Fruit fly (Drosophila melanogaster) whole organism, embryonic: Measurements from ENCODE around the gene CG32706.
A peak's percentile ranks its signal among the peaks of the same experiment; 100 is the strongest.

Source experiments
- ATbp ChIP-seq: fragments of 200-800 bp; sonication (Bioruptor generic); optimal IDR thresholded peaks from 2 replicates; lab custom pipeline; 2017; ENCODE audit warnings: missing biosample characterization, mild to moderate bottlenecking, missing genetic modification characterization, missing genetic modification reagents
- Adf1 ChIP-seq: fragments of 200-800 bp; sonication (Bioruptor generic); IDR thresholded peaks from 2 replicates; pipeline ENCODE4 v1.3.6; 2022; ENCODE audit warnings: missing biosample characterization, missing genetic modification characterization
- B-H2 ChIP-seq: fragments of 200-800 bp; sonication (Bioruptor generic); optimal IDR thresholded peaks from 2 replicates; lab custom pipeline; 2018; ENCODE audit warnings: missing biosample characterization, mild to moderate bottlenecking, missing genetic modification characterization
- CG10959 ChIP-seq: fragments of 200-800 bp; sonication (Bioruptor generic); IDR thresholded peaks from 2 replicates; pipeline ENCODE4 v1.3.6; 2022; ENCODE audit warnings: missing biosample characterization, missing genetic modification characterization
- CG11247 ChIP-seq: fragments of 200-800 bp; sonication (Bioruptor generic); IDR thresholded peaks from 2 replicates; pipeline ENCODE4 v1.3.6; 2022; ENCODE audit warnings: missing biosample characterization, missing genetic modification characterization
- CG11696 ChIP-seq: fragments of 200-800 bp; sonication (Bioruptor generic); IDR thresholded peaks from 2 replicates; pipeline ENCODE4 v1.3.6; 2022; ENCODE audit warnings: missing biosample characterization, missing genetic modification characterization
- CG12744 ChIP-seq: fragments of 200-800 bp; sonication (Bioruptor generic); optimal IDR thresholded peaks from 2 replicates; lab custom pipeline; 2016; ENCODE audit warnings: missing biosample characterization, missing genetic modification characterization
- CG13424 ChIP-seq: fragments of 200-800 bp; sonication (Bioruptor generic); optimal IDR thresholded peaks from 2 replicates; lab custom pipeline; 2019; ENCODE audit warnings: missing biosample characterization, mild to moderate bottlenecking, missing genetic modification characterization, moderate library complexity
- CG13624 ChIP-seq: fragments of 200-800 bp; sonication (Bioruptor generic); optimal IDR thresholded peaks from 2 replicates; lab custom pipeline; 2016; ENCODE audit warnings: missing biosample characterization, missing genetic modification characterization
- CG1529 ChIP-seq: fragments of 200-800 bp; sonication (Bioruptor generic); optimal IDR thresholded peaks from 3 replicates; lab custom pipeline; 2018; ENCODE audit warnings: missing biosample characterization, missing genetic modification characterization
- CG15696 ChIP-seq: fragments of 200-800 bp; sonication (Bioruptor generic); optimal IDR thresholded peaks from 2 replicates; lab custom pipeline; 2019; ENCODE audit warnings: missing biosample characterization, mild to moderate bottlenecking, missing genetic modification characterization, moderate library complexity
- CG18262 ChIP-seq: fragments of 200-800 bp; optimal IDR thresholded peaks from 3 replicates; lab custom pipeline; 2019; ENCODE audit warnings: missing biosample characterization, mild to moderate bottlenecking, missing genetic modification characterization, moderate library complexity
- CG2202 ChIP-seq: fragments of 200-800 bp; sonication (Bioruptor generic); optimal IDR thresholded peaks from 2 replicates; lab custom pipeline; 2018; ENCODE audit warnings: missing biosample characterization, mild to moderate bottlenecking, missing genetic modification characterization
- CG31224 ChIP-seq: fragments of 200-800 bp; sonication (Bioruptor generic); IDR thresholded peaks from 2 replicates; pipeline ENCODE4 v1.3.6; 2022; ENCODE audit warnings: missing biosample characterization, missing genetic modification characterization
- CG32767 ChIP-seq: fragments of 200-800 bp; sonication (Bioruptor generic); IDR thresholded peaks from 2 replicates; pipeline ENCODE4 v1.3.6; 2022; ENCODE audit warnings: missing biosample characterization, missing genetic modification characterization
- CG4360 ChIP-seq: fragments of 200-800 bp; sonication (Bioruptor generic); IDR thresholded peaks from 2 replicates; pipeline ENCODE4 v1.3.6; 2022; ENCODE audit warnings: missing biosample characterization, missing genetic modification characterization
- CG7357 ChIP-seq: fragments of 200-800 bp; sonication (Bioruptor generic); IDR thresholded peaks from 3 replicates; pipeline ENCODE4 v1.3.6; 2022; ENCODE audit warnings: missing biosample characterization, missing genetic modification characterization
- CG7928 ChIP-seq: fragments of 200-800 bp; sonication (Bioruptor generic); optimal IDR thresholded peaks from 2 replicates; lab custom pipeline; 2017; ENCODE audit warnings: missing biosample characterization, mild to moderate bottlenecking, missing genetic modification characterization
- CHES-1-like ChIP-seq: fragments of 200-800 bp; sonication (Bioruptor generic); optimal IDR thresholded peaks from 2 replicates; lab custom pipeline; 2016; ENCODE audit warnings: missing biosample characterization, missing genetic modification characterization
- CTCF ChIP-seq: fragments of 200-800 bp; sonication (Bioruptor generic); optimal IDR thresholded peaks from 2 replicates; lab custom pipeline; 2017; ENCODE audit warnings: missing biosample characterization, mild to moderate bottlenecking, missing genetic modification characterization, moderate library complexity
- D19B ChIP-seq: fragments of 200-800 bp; sonication (Bioruptor generic); optimal IDR thresholded peaks from 2 replicates; lab custom pipeline; 2017; ENCODE audit warnings: missing biosample characterization, mild to moderate bottlenecking, missing genetic modification characterization
- Deaf1 ChIP-seq: fragments of 200-800 bp; optimal IDR thresholded peaks from 3 replicates; lab custom pipeline; 2019; ENCODE audit warnings: missing biosample characterization, mild to moderate bottlenecking, missing genetic modification characterization, moderate library complexity
- Dp ChIP-seq: fragments of 200-800 bp; sonication (Bioruptor generic); optimal IDR thresholded peaks from 2 replicates; lab custom pipeline; 2018; ENCODE audit warnings: missing biosample characterization, mild to moderate bottlenecking, missing genetic modification characterization, moderate library complexity
- Elba2 ChIP-seq: fragments of 200-800 bp; sonication (Bioruptor generic); optimal IDR thresholded peaks from 3 replicates; lab custom pipeline; 2016; ENCODE audit warnings: missing biosample characterization, missing genetic modification characterization
- Fer3 ChIP-seq: fragments of 200-800 bp; sonication (Bioruptor generic); optimal IDR thresholded peaks from 2 replicates; lab custom pipeline; 2018; ENCODE audit warnings: missing biosample characterization, mild to moderate bottlenecking, missing genetic modification characterization, moderate library complexity
- Gsc ChIP-seq: fragments of 200-800 bp; sonication (Bioruptor generic); IDR thresholded peaks from 2 replicates; pipeline ENCODE4 v1.3.6; 2022; ENCODE audit warnings: missing biosample characterization, missing genetic modification characterization
- HLH3B ChIP-seq: fragments of 200-800 bp; sonication (Bioruptor generic); IDR thresholded peaks from 2 replicates; pipeline ENCODE4 v1.3.6; 2022; ENCODE audit warnings: missing biosample characterization, missing genetic modification characterization
- HLH54F ChIP-seq: fragments of 200-800 bp; sonication (Bioruptor generic); optimal IDR thresholded peaks from 3 replicates; lab custom pipeline; 2016; ENCODE audit warnings: missing biosample characterization, missing genetic modification characterization
- HmgZ ChIP-seq: fragments of 200-800 bp; sonication (Bioruptor generic); optimal IDR thresholded peaks from 2 replicates; lab custom pipeline; 2018; ENCODE audit warnings: missing biosample characterization, mild to moderate bottlenecking, missing genetic modification characterization
- Optix ChIP-seq: fragments of 200-800 bp; sonication (Bioruptor generic); IDR thresholded peaks from 3 replicates; pipeline ENCODE4 v1.3.6; 2022; ENCODE audit warnings: missing biosample characterization, missing genetic modification characterization
- Pdp1 ChIP-seq, 2 experiments: fragments of 200-800 bp; sonication (Bioruptor generic); optimal IDR thresholded peaks; 3 replicates each; lab custom pipeline; 2016; ENCODE audit warnings: missing biosample characterization in 2 of 2, missing genetic modification characterization in 2 of 2, mild to moderate bottlenecking in 1 of 2, moderate library complexity in 1 of 2
- Six4 ChIP-seq: fragments of 200-800 bp; sonication (Bioruptor generic); optimal IDR thresholded peaks from 2 replicates; lab custom pipeline; 2016; ENCODE audit warnings: missing biosample characterization, missing genetic modification characterization
- Sox100B ChIP-seq: fragments of 200-800 bp; sonication (Bioruptor generic); optimal IDR thresholded peaks from 3 replicates; lab custom pipeline; 2018; ENCODE audit warnings: missing biosample characterization, mild to moderate bottlenecking, missing genetic modification characterization
- Sox102F ChIP-seq: fragments of 200-800 bp; sonication (Bioruptor generic); optimal IDR thresholded peaks from 2 replicates; lab custom pipeline; 2018; ENCODE audit warnings: missing biosample characterization, mild to moderate bottlenecking, missing genetic modification characterization, moderate library complexity
- Stat92E ChIP-seq, 3 experiments: fragments of >200 bp in 2 of 3; fragments of 200-800 bp in 1 of 3; sonication (Bioruptor generic) in 1 of 3; optimal IDR thresholded peaks; 2 replicates each; lab custom pipeline; 2017 to 2019; ENCODE audit warnings: missing biosample characterization in 3 of 3, missing genetic modification characterization in 3 of 3, mild to moderate bottlenecking in 1 of 3, moderate library complexity in 1 of 3
- Taf1 ChIP-seq: fragments of 200-800 bp; sonication (Bioruptor generic); IDR thresholded peaks from 2 replicates; pipeline ENCODE4 v1.3.6; 2022; ENCODE audit warnings: missing biosample characterization, missing genetic modification characterization
- Xbp1 ChIP-seq: fragments of 200-800 bp; sonication (Bioruptor generic); optimal IDR thresholded peaks from 3 replicates; lab custom pipeline; 2016; ENCODE audit warnings: missing biosample characterization, mild to moderate bottlenecking, missing genetic modification characterization
- bowl ChIP-seq: fragments of 200-800 bp; sonication (Bioruptor generic); IDR thresholded peaks from 2 replicates; pipeline ENCODE4 v1.3.6; 2022; ENCODE audit warnings: missing biosample characterization, missing genetic modification characterization
- chn ChIP-seq: fragments of 200-800 bp; sonication (Bioruptor generic); optimal IDR thresholded peaks from 2 replicates; lab custom pipeline; 2016; ENCODE audit warnings: missing biosample characterization, missing genetic modification characterization
- da ChIP-seq: fragments of 200-800 bp; sonication (Bioruptor generic); optimal IDR thresholded peaks from 2 replicates; lab custom pipeline; 2016; ENCODE audit warnings: missing biosample characterization, missing genetic modification characterization
- dmrt99B ChIP-seq: fragments of 200-800 bp; sonication (Bioruptor generic); optimal IDR thresholded peaks from 2 replicates; lab custom pipeline; 2018; ENCODE audit warnings: missing biosample characterization, mild to moderate bottlenecking, missing genetic modification characterization, moderate library complexity
- kni ChIP-seq: fragments of 200-800 bp; sonication (Bioruptor generic); optimal IDR thresholded peaks from 3 replicates; lab custom pipeline; 2017; ENCODE audit warnings: mild to moderate bottlenecking, missing biosample characterization, missing genetic modification reagents, missing genetic modification characterization
- lbe ChIP-seq: fragments of 200-800 bp; sonication (Bioruptor generic); optimal IDR thresholded peaks from 2 replicates; lab custom pipeline; 2016; ENCODE audit warnings: missing biosample characterization, mild to moderate bottlenecking, missing genetic modification characterization
- salm ChIP-seq: fragments of 200-800 bp; sonication (Bioruptor generic); optimal IDR thresholded peaks from 2 replicates; lab custom pipeline; 2018; ENCODE audit warnings: missing biosample characterization, mild to moderate bottlenecking, missing genetic modification characterization
- schlank ChIP-seq: fragments of 200-800 bp; sonication (Bioruptor generic); optimal IDR thresholded peaks from 2 replicates; lab custom pipeline; 2018; ENCODE audit warnings: missing biosample characterization, mild to moderate bottlenecking, missing genetic modification characterization
- sens ChIP-seq: fragments of 200-800 bp; sonication (Bioruptor generic); peaks from one replicate; lab custom pipeline; 2016; ENCODE audit warnings: missing biosample characterization, missing genetic modification characterization
- seq ChIP-seq: fragments of 200-800 bp; sonication (Bioruptor generic); IDR thresholded peaks from 2 replicates; pipeline ENCODE4 v1.3.6; 2022; ENCODE audit warnings: missing biosample characterization, missing genetic modification characterization
- sisA ChIP-seq: fragments of 200-800 bp; sonication (Bioruptor generic); IDR thresholded peaks from 2 replicates; pipeline ENCODE4 v1.3.6; 2022; ENCODE audit warnings: missing biosample characterization, missing genetic modification characterization
- toy ChIP-seq: fragments of 200-800 bp; sonication (Bioruptor generic); IDR thresholded peaks from 2 replicates; pipeline ENCODE4 v1.3.6; 2022; ENCODE audit warnings: missing biosample characterization, missing genetic modification characterization
- unpg ChIP-seq: fragments of 200-800 bp; sonication (Bioruptor generic); optimal IDR thresholded peaks from 3 replicates; lab custom pipeline; 2018; ENCODE audit warnings: missing biosample characterization, mild to moderate bottlenecking, missing genetic modification characterization, moderate library complexity
- usp ChIP-seq: fragments of >200 bp; optimal IDR thresholded peaks from 2 replicates; lab custom pipeline; 2017; ENCODE audit warnings: missing biosample characterization, missing genetic modification characterization
- zf30C ChIP-seq: fragments of 200-800 bp; sonication (Bioruptor generic); optimal IDR thresholded peaks from 3 replicates; lab custom pipeline; 2018; ENCODE audit warnings: missing biosample characterization, mild to moderate bottlenecking, missing genetic modification characterization

CG32706 gene

DNA sequence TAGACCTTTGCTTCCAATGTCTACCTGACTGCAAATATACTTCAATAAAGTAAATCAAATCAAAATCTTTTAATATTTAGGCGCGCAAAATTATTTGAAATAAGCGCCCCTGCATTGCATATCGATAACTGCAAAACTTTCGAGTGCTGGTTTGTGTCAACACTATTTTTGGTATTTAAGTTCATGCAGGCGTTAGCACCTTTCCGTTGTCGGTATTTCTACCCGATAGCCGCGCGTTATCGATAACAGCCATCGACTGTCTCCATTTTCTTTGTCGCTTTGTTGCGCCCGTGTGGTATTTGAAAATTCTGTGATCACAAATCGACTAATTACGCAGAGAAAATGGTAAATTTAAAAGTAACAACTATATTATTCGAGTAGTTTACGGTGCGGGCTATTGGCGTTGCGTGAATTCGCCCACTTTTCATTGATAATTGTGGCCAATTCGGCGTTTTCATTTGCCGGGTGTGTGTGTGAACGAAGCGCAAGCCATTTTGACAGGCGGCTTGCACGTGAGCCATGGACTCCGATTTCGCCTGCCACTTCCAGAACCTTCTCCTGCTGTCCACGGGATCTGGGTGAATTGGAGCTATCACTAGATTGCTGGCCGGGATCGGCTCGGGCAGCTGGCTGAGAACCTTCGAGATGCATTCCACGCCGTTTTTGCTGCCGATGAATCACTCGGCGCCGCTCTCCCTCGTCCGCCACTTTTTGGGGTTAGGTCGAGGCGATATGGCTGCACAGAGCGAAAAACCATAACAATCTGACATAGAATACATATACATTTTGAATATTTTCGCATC is 2.5 kb downstream of the CG32706 start, which contains the start of gene CCT2 (continued):
- TF ChIP-seq dmrt99B (tag; lab: Kevin White, UChicago) (no peak), CG7928 (GFP tag; lab: Kevin White, UChicago) (no peak), Dp (GFP tag; lab: Kevin White, UChicago) (peak; percentile 87), da (GFP tag; lab: Kevin White, UChicago) (no peak), CG7357 (GFP tag; lab: Robert Waterston, UW) (no peak), CG10959 (GFP tag; lab: Robert Waterston, UW) (no peak), CG11696 (GFP tag; lab: Robert Waterston, UW) (no peak), CG13424 (tag; lab: Kevin White, UChicago) (no peak), chn (GFP tag; lab: Kevin White, UChicago) (no peak), kni (GFP tag; lab: Kevin White, UChicago) (no peak), usp (no peak), Gsc (GFP tag; lab: Robert Waterston, UW) (no peak), sens (peak; percentile 80), Fer3 (tag; lab: Kevin White, UChicago) (no peak), sisA (no peak), ATbp (GFP tag; lab: Kevin White, UChicago) (no peak), CHES-1-like (GFP tag; lab: Kevin White, UChicago) (no peak), Optix (no peak), Sox102F (GFP tag; lab: Kevin White, UChicago) (no peak), bowl (GFP tag; lab: Robert Waterston, UW) (no peak), Sox100B (GFP tag; lab: Kevin White, UChicago) (no peak), CG31224 (GFP tag; lab: Robert Waterston, UW) (no peak), Six4 (GFP tag; lab: Kevin White, UChicago) (no peak), Pdp1 (GFP tag; optimal IDR thresholded peaks at IDR 0.05; lab: Kevin White, UChicago) (no peak), B-H2 (no peak), Deaf1 (no peak), zf30C (GFP tag; lab: Kevin White, UChicago) (peak; percentile 48), Adf1 (GFP tag; lab: Robert Waterston, UW) (no peak), Xbp1 (no peak), CG18262 (tag; lab: Kevin White, UChicago) (no peak), lbe (GFP tag; lab: Kevin White, UChicago) (no peak), salm (tag; lab: Kevin White, UChicago) (no peak), CG11247 (GFP tag; lab: Robert Waterston, UW) (no peak), Elba2 (GFP tag; lab: Kevin White, UChicago) (no peak), seq (GFP tag; lab: Robert Waterston, UW) (no peak), HLH3B (GFP tag; lab: Robert Waterston, UW) (no peak), CG1529 (GFP tag; lab: Kevin White, UChicago) (no peak), toy (GFP tag; lab: Robert Waterston, UW) (no peak), schlank (tag; lab: Kevin White, UChicago) (no peak), CTCF (GFP tag; lab: Kevin White, UChicago) (peak; percentile 0), CG13624 (no peak), unpg (GFP tag; lab: Kevin White, UChicago) (no peak), Stat92E (GFP tag; optimal IDR thresholded peaks at IDR 0.05; lab: Kevin White, UChicago) (no peak), CG32767 (GFP tag; lab: Robert Waterston, UW) (no peak), Taf1 (GFP tag; lab: Robert Waterston, UW) (no peak), CG15696 (tag; lab: Kevin White, UChicago) (no peak), HmgZ (tag; lab: Kevin White, UChicago) (no peak), HLH54F (GFP tag; lab: Kevin White, UChicago) (no peak), CG2202 (no peak), CG12744 (GFP tag; lab: Kevin White, UChicago) (no peak), CG4360 (GFP tag; lab: Robert Waterston, UW) (no peak), D19B (GFP tag; lab: Kevin White, UChicago) (no peak)
